Worm (Caenorhabditis elegans) whole organism, L4 larva: ENCODE data around the gene R07G3.7.

ENCODE experiments used
- F49E8.2 ChIP-seq: sonication (generic microtip); optimal IDR thresholded peaks from 2 replicates; lab custom pipeline; 2016; ENCODE audit warnings: missing compliant biosample characterization, mild to moderate bottlenecking, missing genetic modification characterization, borderline replicate concordance
- aha-1 ChIP-seq: fragments of 150-350 bp; peaks from one replicate; lab custom pipeline; 2014; ENCODE audit warnings: missing biosample characterization, missing genetic modification characterization
- ctbp-1 ChIP-seq: fragments of 200-800 bp; sonication (Bioruptor generic); IDR thresholded peaks from 2 replicates; pipeline ENCODE4 v1.3.6; 2022; ENCODE audit warnings: missing genetic modification reagents, missing genetic modification characterization, missing compliant biosample characterization
- daf-12 ChIP-seq: fragments of 150-350 bp; optimal IDR thresholded peaks from 2 replicates; lab custom pipeline; 2014; ENCODE audit warnings: missing biosample characterization, missing genetic modification reagents, missing genetic modification characterization
- dmd-8 ChIP-seq: fragments of 200-800 bp; sonication (Bioruptor generic); IDR thresholded peaks from 2 replicates; pipeline ENCODE4 v1.3.6; 2022; ENCODE audit warnings: missing genetic modification characterization, missing compliant biosample characterization
- egl-43 ChIP-seq: fragments of 200-800 bp; sonication (Bioruptor generic); IDR thresholded peaks from 2 replicates; pipeline ENCODE4 v1.3.6; 2022; ENCODE audit warnings: missing genetic modification reagents, missing genetic modification characterization, missing compliant biosample characterization
- gei-8 ChIP-seq: fragments of 200-800 bp; sonication (Bioruptor generic); optimal IDR thresholded peaks from 2 replicates; lab custom pipeline; 2018; ENCODE audit warnings: mild to moderate bottlenecking, missing genetic modification characterization, missing compliant biosample characterization
- lsy-2 ChIP-seq, 2 experiments: fragments of 150-350 bp in 1 of 2; sonication (generic microtip) in 1 of 2; optimal IDR thresholded peaks; 2 replicates each; lab custom pipeline; 2014 to 2017; ENCODE audit warnings: missing biosample characterization in 2 of 2, missing genetic modification characterization in 2 of 2
- nhr-237 ChIP-seq: sonication (generic microtip); optimal IDR thresholded peaks from 2 replicates; lab custom pipeline; 2017; ENCODE audit warnings: missing biosample characterization, missing genetic modification characterization
- nhr-77 ChIP-seq: fragments of 150-350 bp; optimal IDR thresholded peaks from 2 replicates; lab custom pipeline; 2014; ENCODE audit warnings: missing biosample characterization, missing genetic modification characterization
- skn-1 ChIP-seq: fragments of 150-350 bp; optimal IDR thresholded peaks from 2 replicates; lab custom pipeline; 2014; ENCODE audit warnings: missing biosample characterization, missing genetic modification characterization
- zag-1 ChIP-seq: fragments of 150-350 bp; optimal IDR thresholded peaks from 2 replicates; lab custom pipeline; 2014; ENCODE audit warnings: missing biosample characterization, missing genetic modification characterization

- TF ChIP-seq nhr-237 (tag; lab: Kevin White, UChicago): no peak
- no peak for TF ChIP-seq lsy-2 (tag; optimal IDR thresholded peaks at IDR 0.05; lab: Kevin White, UChicago)
- TF ChIP-seq dmd-8 (GFP tag; lab: Robert Waterston, UW): no peak
- TF ChIP-seq ctbp-1 (GFP tag; lab: Robert Waterston, UW): no peak
- TF ChIP-seq gei-8: no peak
- TF ChIP-seq nhr-77: no peak
- TF ChIP-seq zag-1 (tag; lab: Kevin White, UChicago): no peak
- no peak for TF ChIP-seq daf-12 (tag; lab: Kevin White, UChicago)
- TF ChIP-seq egl-43: no peak
- TF ChIP-seq skn-1 (tag; lab: Kevin White, UChicago): no peak
- no peak for TF ChIP-seq aha-1
- TF ChIP-seq F49E8.2 (tag; lab: Kevin White, UChicago): no peak
Measured at ce11 chrII:7594262-7594661, 19.3 kb downstream of the R07G3.7 start.
